Fruit fly (Drosophila melanogaster) whole organism, embryonic: Measurements from ENCODE around the gene CG32647.

Source experiments
- CG1832 ChIP-seq: fragments of 200-800 bp; sonication (Bioruptor generic); optimal IDR thresholded peaks from 2 replicates; lab custom pipeline; 2017; ENCODE audit warnings: missing biosample characterization, mild to moderate bottlenecking, missing genetic modification characterization, inconsistent platforms
- caup ChIP-seq: fragments of 200-800 bp; sonication (Bioruptor generic); optimal IDR thresholded peaks from 3 replicates; lab custom pipeline; 2017; ENCODE audit warnings: missing biosample characterization, mild to moderate bottlenecking, missing genetic modification characterization, moderate library complexity; ENCODE audit not compliant: severe bottlenecking
- insv ChIP-seq, 2 experiments: fragments of 200-800 bp; sonication (Bioruptor generic); optimal IDR thresholded peaks; 3 replicates each; lab custom pipeline; 2016 to 2018; ENCODE audit warnings: missing biosample characterization in 2 of 2, missing genetic modification characterization in 2 of 2
- ranshi ChIP-seq: fragments of 200-800 bp; sonication (Bioruptor generic); IDR thresholded peaks from 2 replicates; pipeline ENCODE4 v1.3.6; 2022; ENCODE audit warnings: missing biosample characterization, missing genetic modification characterization
- scrt ChIP-seq: fragments of 200-800 bp; sonication (Bioruptor generic); optimal IDR thresholded peaks from 2 replicates; lab custom pipeline; 2018; ENCODE audit warnings: missing biosample characterization, mild to moderate bottlenecking, missing genetic modification characterization, moderate library complexity
- slou ChIP-seq: fragments of 200-800 bp; sonication (Bioruptor generic); optimal IDR thresholded peaks from 3 replicates; lab custom pipeline; 2016; ENCODE audit warnings: missing biosample characterization, missing genetic modification characterization

dm6 chrX:12734354-12734709 is 50.4 kb downstream of the CG32647 start:
- TF ChIP-seq caup (GFP tag; lab: Kevin White, UChicago) (no peak), CG1832 (GFP tag; lab: Kevin White, UChicago) (no peak), insv (GFP tag; optimal IDR thresholded peaks at IDR 0.05; lab: Kevin White, UChicago) (no peak), scrt (GFP tag; lab: Kevin White, UChicago) (no peak), ranshi (GFP tag; lab: Robert Waterston, UW) (no peak), slou (GFP tag; lab: Kevin White, UChicago) (no peak)
